Worm (Caenorhabditis elegans) whole organism, L4 larva: ENCODE measurements around the gene F32D8.1.

Experiments
- R02D3.7 ChIP-seq: fragments of 150-350 bp; sonication (generic microtip); optimal IDR thresholded peaks from 3 replicates; lab custom pipeline; 2014; ENCODE audit warnings: missing biosample characterization, missing genetic modification characterization
- T26A8.4 ChIP-seq: fragments of 200-800 bp; sonication (Bioruptor generic); IDR thresholded peaks from 2 replicates; pipeline ENCODE4 v1.3.6; 2022; ENCODE audit warnings: missing genetic modification characterization, missing compliant biosample characterization
- ceh-82 ChIP-seq: sonication (generic microtip); optimal IDR thresholded peaks from 2 replicates; lab custom pipeline; 2017; ENCODE audit warnings: missing biosample characterization, missing genetic modification characterization
- dpl-1 ChIP-seq: fragments of 150-350 bp; optimal IDR thresholded peaks from 2 replicates; lab custom pipeline; 2014; ENCODE audit warnings: missing biosample characterization, missing genetic modification reagents, missing genetic modification characterization
- fkh-10 ChIP-seq: fragments of 150-350 bp; optimal IDR thresholded peaks from 2 replicates; lab custom pipeline; 2014; ENCODE audit warnings: missing biosample characterization, missing genetic modification reagents, missing genetic modification characterization
- hlh-30 ChIP-seq: sonication (generic microtip); optimal IDR thresholded peaks from 2 replicates; lab custom pipeline; 2017; ENCODE audit warnings: antibody characterized with exemption, mild to moderate bottlenecking, missing genetic modification characterization, missing compliant biosample characterization; ENCODE audit not compliant: insufficient read depth
- mdl-1 ChIP-seq, 2 experiments: fragments of 150-350 bp in 1 of 2; sonication (generic microtip) in 1 of 2; optimal IDR thresholded peaks; 2 replicates each; lab custom pipeline; 2014 to 2017; ENCODE audit warnings: missing biosample characterization in 2 of 2, missing genetic modification characterization in 2 of 2
- mep-1 ChIP-seq: fragments of 150-350 bp; sonication (generic microtip); optimal IDR thresholded peaks from 3 replicates; lab custom pipeline; 2014; ENCODE audit warnings: missing biosample characterization, missing genetic modification characterization
- nhr-237 ChIP-seq: sonication (generic microtip); optimal IDR thresholded peaks from 2 replicates; lab custom pipeline; 2017; ENCODE audit warnings: missing biosample characterization, missing genetic modification characterization
- set-16 ChIP-seq: fragments of 200-800 bp; sonication (Bioruptor generic); IDR thresholded peaks from 2 replicates; pipeline ENCODE4 v1.3.6; 2022; ENCODE audit warnings: missing genetic modification reagents, missing genetic modification characterization, missing compliant biosample characterization
- spr-1 ChIP-seq: sonication (generic microtip); optimal IDR thresholded peaks from 2 replicates; lab custom pipeline; 2016; ENCODE audit warnings: mild to moderate bottlenecking, missing genetic modification characterization, missing compliant biosample characterization
- zag-1 ChIP-seq: fragments of 150-350 bp; optimal IDR thresholded peaks from 2 replicates; lab custom pipeline; 2014; ENCODE audit warnings: missing biosample characterization, missing genetic modification characterization

DNA sequence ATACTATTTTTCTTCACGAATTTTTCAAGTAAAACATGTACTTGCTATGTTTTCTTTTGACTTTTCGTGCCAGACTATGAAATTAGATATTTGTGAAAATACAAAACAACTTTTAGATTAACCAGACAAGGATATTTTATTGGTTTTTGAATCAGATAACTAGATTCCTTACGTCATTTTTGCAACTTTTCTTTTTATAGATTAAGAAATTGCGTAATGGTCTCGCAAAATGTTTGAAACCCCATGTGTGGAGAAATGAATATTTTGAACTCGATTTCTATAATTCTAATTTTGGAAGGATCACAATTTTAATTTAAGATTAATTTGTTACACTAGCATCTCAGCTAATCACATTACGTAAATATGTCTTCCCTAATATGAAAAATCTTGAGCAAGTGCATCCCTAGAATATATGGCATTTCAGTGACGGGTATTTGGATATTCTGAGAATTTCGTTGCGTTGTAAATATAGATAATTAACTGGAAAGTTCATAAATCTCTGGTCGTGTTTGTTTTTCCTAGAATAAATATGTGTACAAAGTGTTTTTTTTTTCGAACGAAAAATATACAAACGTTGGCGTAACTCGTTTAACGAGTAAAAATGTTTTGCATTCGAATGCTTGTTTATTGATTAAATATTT is 18.1 kb upstream of the F32D8.1 start:
- no peak for TF ChIP-seq ceh-82
- TF ChIP-seq mep-1, result no peak
- no peak for TF ChIP-seq T26A8.4 (GFP tag; lab: Robert Waterston, UW)
- no peak for TF ChIP-seq dpl-1 (GFP tag; lab: Kevin White, UChicago)
- no peak for TF ChIP-seq mdl-1 (tag; optimal IDR thresholded peaks at IDR 0.05; lab: Kevin White, UChicago)
- no peak for TF ChIP-seq nhr-237 (tag; lab: Kevin White, UChicago)
- no peak for TF ChIP-seq spr-1 (tag; lab: Kevin White, UChicago)
- TF ChIP-seq fkh-10 (GFP tag; lab: Kevin White, UChicago), result no peak
- TF ChIP-seq zag-1 (tag; lab: Kevin White, UChicago), result no peak
- TF ChIP-seq hlh-30 (tag; lab: Kevin White, UChicago), result no peak
- no peak for TF ChIP-seq set-16
- no peak for TF ChIP-seq R02D3.7
